Worm (Caenorhabditis elegans) whole organism, young adult: ENCODE data around the gene moma-1.

ENCODE experiments used
- B0035.1 ChIP-seq: sonication (generic microtip); optimal IDR thresholded peaks from 2 replicates; lab custom pipeline; 2016; ENCODE audit warnings: missing genetic modification characterization, mild to moderate bottlenecking, missing compliant biosample characterization, missing genotype, missing genetic modification reagents
- D2030.7 ChIP-seq: fragments of 200-800 bp; sonication (Bioruptor generic); IDR thresholded peaks from 2 replicates; pipeline ENCODE4 v1.3.6; 2022; ENCODE audit warnings: missing genetic modification reagents, missing genetic modification characterization, missing compliant biosample characterization
- F55B11.4 ChIP-seq: sonication (generic microtip); optimal IDR thresholded peaks from 2 replicates; lab custom pipeline; 2016; ENCODE audit warnings: missing compliant biosample characterization, missing genetic modification characterization, borderline replicate concordance; ENCODE audit not compliant: insufficient read depth
- aptf-2 ChIP-seq: fragments of 200-800 bp; sonication (Bioruptor generic); conservative IDR thresholded peaks from 2 replicates; pipeline ENCODE4 v1.3.6; 2022; ENCODE audit warnings: missing genetic modification reagents, missing genetic modification characterization, missing compliant biosample characterization
- cebp-1 ChIP-seq, 2 experiments: fragments of 200-800 bp in 1 of 2; sonication (Bioruptor generic) in 1 of 2; sonication (generic microtip) in 1 of 2; IDR thresholded peaks in 1 of 2; optimal IDR thresholded peaks in 1 of 2; 2 replicates each; pipeline versions ENCODE4 v1.3.6 to Lab custom; 2017 to 2022; ENCODE audit warnings: missing compliant biosample characterization in 2 of 2, missing genetic modification characterization in 2 of 2, mild to moderate bottlenecking in 1 of 2, missing genetic modification reagents in 1 of 2, moderate library complexity in 1 of 2
- fkh-3 ChIP-seq: sonication (generic microtip); optimal IDR thresholded peaks from 2 replicates; lab custom pipeline; 2016; ENCODE audit warnings: mild to moderate bottlenecking, missing genetic modification characterization, missing compliant biosample characterization
- gei-17 ChIP-seq: fragments of 200-800 bp; sonication (Bioruptor generic); optimal IDR thresholded peaks from 2 replicates; lab custom pipeline; 2018; ENCODE audit warnings: mild to moderate bottlenecking, missing genetic modification characterization, missing compliant biosample characterization
- lag-1 ChIP-seq: fragments of 200-800 bp; sonication (Bioruptor generic); IDR thresholded peaks from 2 replicates; pipeline ENCODE4 v1.3.6; 2022; ENCODE audit warnings: missing genetic modification reagents, missing genetic modification characterization, missing compliant biosample characterization
- nfyb-1 ChIP-seq: fragments of 200-800 bp; sonication (Bioruptor generic); IDR thresholded peaks from 2 replicates; pipeline ENCODE4 v1.3.6; 2022; ENCODE audit warnings: missing genetic modification reagents, missing genetic modification characterization, missing compliant biosample characterization
- nhr-90 ChIP-seq: sonication (generic microtip); optimal IDR thresholded peaks from 2 replicates; lab custom pipeline; 2016; ENCODE audit warnings: missing genotype, mild to moderate bottlenecking, missing genetic modification characterization, missing compliant biosample characterization
- tbp1 ChIP-seq: fragments of 200-800 bp; sonication (Bioruptor generic); optimal IDR thresholded peaks from 2 replicates; lab custom pipeline; 2018; ENCODE audit warnings: mild to moderate bottlenecking, missing genetic modification characterization, missing compliant biosample characterization
- unc-130 ChIP-seq: sonication (generic microtip); optimal IDR thresholded peaks from 2 replicates; lab custom pipeline; 2016; ENCODE audit warnings: missing genetic modification reagents, missing genetic modification characterization, missing compliant biosample characterization
- unc-62 ChIP-seq: fragments of 150-350 bp; optimal IDR thresholded peaks from 2 replicates; lab custom pipeline; 2014; ENCODE audit warnings: missing biosample characterization, missing genetic modification reagents, missing genetic modification characterization
- ztf-18 ChIP-seq: sonication (generic microtip); optimal IDR thresholded peaks from 2 replicates; lab custom pipeline; 2016; ENCODE audit warnings: missing genotype, mild to moderate bottlenecking, missing genetic modification characterization, missing compliant biosample characterization

DNA sequence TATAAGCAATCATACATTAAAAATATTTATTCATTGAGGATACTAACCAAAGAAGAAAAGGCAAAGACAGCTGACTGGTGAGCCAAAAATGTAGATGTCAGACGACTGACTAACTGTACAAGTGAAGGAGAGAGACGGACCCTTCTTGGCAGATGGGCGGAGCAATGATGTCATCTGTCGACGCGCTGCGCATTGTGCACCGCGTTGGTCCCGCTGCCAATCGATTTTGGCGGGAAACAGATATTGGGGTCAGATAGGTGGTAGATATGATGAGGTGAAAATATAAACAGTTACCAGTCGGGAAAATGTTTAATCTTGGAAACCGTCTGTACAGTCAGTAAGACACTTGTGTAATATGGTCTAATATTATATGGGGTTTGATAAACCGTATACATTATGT, 17.7 kb upstream of the moma-1 start, which contains the start of gene T24C4.2:
- TF ChIP-seq B0035.1 (tag; lab: Kevin White, UChicago) (no peak), nfyb-1 (GFP tag; lab: Robert Waterston, UW) (no peak), D2030.7 (GFP tag; lab: Robert Waterston, UW) (no peak), ztf-18 (no peak), fkh-3 (tag; lab: Kevin White, UChicago) (no peak), gei-17 (no peak), unc-62 (GFP tag; lab: Kevin White, UChicago) (no peak), unc-130 (GFP tag; lab: Kevin White, UChicago) (no peak), F55B11.4 (tag; lab: Kevin White, UChicago) (no peak), lag-1 (GFP tag; lab: Robert Waterston, UW) (no peak), aptf-2 (GFP tag; lab: Robert Waterston, UW) (no peak), nhr-90 (tag; lab: Kevin White, UChicago) (no peak), cebp-1 (GFP tag; IDR thresholded peaks at IDR 0.05; lab: Robert Waterston, UW) (no peak), cebp-1 (tag; optimal IDR thresholded peaks at IDR 0.05; lab: Kevin White, UChicago) (no peak), tbp1 (no peak)
